Fruit fly (Drosophila melanogaster) whole organism, embryonic: ENCODE data around the gene cmb.
A peak's percentile ranks its signal among the peaks of the same experiment; 100 is the strongest.

Source experiments
- CG10267 ChIP-seq: fragments of 200-800 bp; sonication (Bioruptor generic); optimal IDR thresholded peaks from 2 replicates; lab custom pipeline; 2018; ENCODE audit warnings: missing biosample characterization, mild to moderate bottlenecking, missing genetic modification characterization, moderate library complexity
- CG10321 ChIP-seq: fragments of 200-800 bp; sonication (Bioruptor generic); IDR thresholded peaks from 2 replicates; pipeline ENCODE4 v1.3.6; 2022; ENCODE audit warnings: missing biosample characterization, missing genetic modification characterization
- CG11247 ChIP-seq: fragments of 200-800 bp; sonication (Bioruptor generic); IDR thresholded peaks from 2 replicates; pipeline ENCODE4 v1.3.6; 2022; ENCODE audit warnings: missing biosample characterization, missing genetic modification characterization
- CG12155 ChIP-seq: fragments of 200-800 bp; sonication (Bioruptor generic); optimal IDR thresholded peaks from 3 replicates; lab custom pipeline; 2016; ENCODE audit warnings: missing biosample characterization, missing genetic modification characterization
- CG1233 ChIP-seq: fragments of 200-800 bp; sonication (Bioruptor generic); optimal IDR thresholded peaks from 4 replicates; lab custom pipeline; 2018; ENCODE audit warnings: missing biosample characterization, mild to moderate bottlenecking, missing genetic modification characterization
- CG14014 ChIP-seq: fragments of 200-800 bp; sonication (Bioruptor generic); IDR thresholded peaks from 2 replicates; pipeline ENCODE4 v1.3.6; 2022; ENCODE audit warnings: missing biosample characterization, missing genetic modification characterization
- CG1647 ChIP-seq: fragments of 200-800 bp; sonication (Bioruptor generic); optimal IDR thresholded peaks from 3 replicates; lab custom pipeline; 2016; ENCODE audit warnings: missing biosample characterization, missing genetic modification characterization
- CG17328 ChIP-seq: fragments of 200-800 bp; sonication (Bioruptor generic); IDR thresholded peaks from 2 replicates; pipeline ENCODE4 v1.3.6; 2022; ENCODE audit warnings: missing biosample characterization, missing genetic modification characterization
- CG30020 ChIP-seq: fragments of 200-800 bp; optimal IDR thresholded peaks from 2 replicates; lab custom pipeline; 2019; ENCODE audit warnings: missing biosample characterization, mild to moderate bottlenecking, missing genetic modification characterization, moderate library complexity
- CG3163 ChIP-seq: fragments of 200-800 bp; sonication (Bioruptor generic); optimal IDR thresholded peaks from 3 replicates; lab custom pipeline; 2016; ENCODE audit warnings: missing biosample characterization, missing genetic modification characterization
- CG34376 ChIP-seq: fragments of 200-800 bp; sonication (Bioruptor generic); optimal IDR thresholded peaks from 2 replicates; lab custom pipeline; 2018; ENCODE audit warnings: missing biosample characterization, mild to moderate bottlenecking, missing genetic modification characterization
- CG34422 ChIP-seq: fragments of 200-800 bp; sonication (Bioruptor generic); IDR thresholded peaks from 3 replicates; pipeline ENCODE4 v1.3.6; 2022; ENCODE audit warnings: missing biosample characterization, missing genetic modification characterization
- CG4360 ChIP-seq: fragments of 200-800 bp; sonication (Bioruptor generic); IDR thresholded peaks from 2 replicates; pipeline ENCODE4 v1.3.6; 2022; ENCODE audit warnings: missing biosample characterization, missing genetic modification characterization
- CG5953 ChIP-seq: fragments of 200-800 bp; sonication (Bioruptor generic); IDR thresholded peaks from 2 replicates; pipeline ENCODE4 v1.3.6; 2022; ENCODE audit warnings: missing biosample characterization, missing genetic modification characterization
- CG8924 ChIP-seq: fragments of 200-800 bp; optimal IDR thresholded peaks from 3 replicates; lab custom pipeline; 2019; ENCODE audit warnings: missing biosample characterization, mild to moderate bottlenecking, missing genetic modification characterization, moderate library complexity
- Camta ChIP-seq: fragments of 200-800 bp; sonication (Bioruptor generic); optimal IDR thresholded peaks from 2 replicates; lab custom pipeline; 2016; ENCODE audit warnings: missing biosample characterization, missing genetic modification characterization
- Deaf1 ChIP-seq: fragments of 200-800 bp; optimal IDR thresholded peaks from 3 replicates; lab custom pipeline; 2019; ENCODE audit warnings: missing biosample characterization, mild to moderate bottlenecking, missing genetic modification characterization, moderate library complexity
- Dip2 ChIP-seq: fragments of 200-800 bp; sonication (Bioruptor generic); IDR thresholded peaks from 2 replicates; pipeline ENCODE4 v1.3.6; 2022; ENCODE audit warnings: missing biosample characterization, missing genetic modification characterization
- Doc3 ChIP-seq: fragments of 200-800 bp; sonication (Bioruptor generic); IDR thresholded peaks from 3 replicates; pipeline ENCODE4 v1.3.6; 2022; ENCODE audit warnings: missing biosample characterization, missing genetic modification characterization; ENCODE audit not compliant: partially characterized antibody
- Fer3 ChIP-seq: fragments of 200-800 bp; sonication (Bioruptor generic); optimal IDR thresholded peaks from 2 replicates; lab custom pipeline; 2018; ENCODE audit warnings: missing biosample characterization, mild to moderate bottlenecking, missing genetic modification characterization, moderate library complexity
- Hr3 ChIP-seq: fragments of 200-800 bp; sonication (Bioruptor generic); optimal IDR thresholded peaks from 3 replicates; lab custom pipeline; 2016; ENCODE audit warnings: missing biosample characterization, missing genetic modification characterization
- Lim3 ChIP-seq: fragments of 200-800 bp; sonication (Bioruptor generic); IDR thresholded peaks from 2 replicates; pipeline ENCODE4 v1.3.6; 2022; ENCODE audit warnings: missing biosample characterization, missing genetic modification characterization
- MESR4 ChIP-seq: fragments of 200-800 bp; sonication (Bioruptor generic); optimal IDR thresholded peaks from 2 replicates; lab custom pipeline; 2018; ENCODE audit warnings: missing biosample characterization, mild to moderate bottlenecking, missing genetic modification characterization, moderate library complexity
- Neu2 ChIP-seq: fragments of 200-800 bp; sonication (Bioruptor generic); optimal IDR thresholded peaks from 3 replicates; lab custom pipeline; 2016; ENCODE audit warnings: missing biosample characterization, missing genetic modification characterization, borderline replicate concordance
- Nf-YC ChIP-seq: fragments of 200-800 bp; optimal IDR thresholded peaks from 3 replicates; lab custom pipeline; 2019; ENCODE audit warnings: missing biosample characterization, mild to moderate bottlenecking, missing genetic modification characterization, moderate library complexity
- Ptx1 ChIP-seq: fragments of 200-800 bp; sonication (Bioruptor generic); IDR thresholded peaks from 2 replicates; pipeline ENCODE4 v1.3.6; 2022; ENCODE audit warnings: missing biosample characterization, missing genetic modification characterization
- Sin3A ChIP-seq: fragments of >200 bp; optimal IDR thresholded peaks from 2 replicates; lab custom pipeline; 2018
- Xrp1 ChIP-seq: fragments of 200-800 bp; sonication (Bioruptor generic); IDR thresholded peaks from 2 replicates; pipeline ENCODE4 v1.3.6; 2022; ENCODE audit warnings: missing biosample characterization, missing genetic modification characterization
- al ChIP-seq: fragments of 200-800 bp; sonication (Bioruptor generic); IDR thresholded peaks from 2 replicates; pipeline ENCODE4 v1.3.6; 2022; ENCODE audit warnings: missing biosample characterization, missing genetic modification characterization
- bcd ChIP-seq: fragments of 200-800 bp; sonication (Bioruptor generic); optimal IDR thresholded peaks from 2 replicates; lab custom pipeline; 2017; ENCODE audit warnings: missing biosample characterization, mild to moderate bottlenecking, missing genetic modification characterization
- bigmax ChIP-seq: fragments of 200-800 bp; sonication (Bioruptor generic); optimal IDR thresholded peaks from 2 replicates; lab custom pipeline; 2018; ENCODE audit warnings: missing biosample characterization, mild to moderate bottlenecking, missing genetic modification characterization
- fd102C ChIP-seq: fragments of 200-800 bp; sonication (Bioruptor generic); optimal IDR thresholded peaks from 2 replicates; lab custom pipeline; 2018; ENCODE audit warnings: missing biosample characterization, mild to moderate bottlenecking, missing genetic modification characterization, moderate library complexity
- grau ChIP-seq: fragments of 200-800 bp; optimal IDR thresholded peaks from 3 replicates; lab custom pipeline; 2019; ENCODE audit warnings: missing biosample characterization, mild to moderate bottlenecking, missing genetic modification characterization, moderate library complexity
- gsb ChIP-seq: fragments of 200-800 bp; sonication (Bioruptor generic); IDR thresholded peaks from 2 replicates; pipeline ENCODE4 v1.3.6; 2022; ENCODE audit warnings: missing biosample characterization, missing genetic modification characterization
- gt ChIP-seq: fragments of 200-800 bp; sonication (Bioruptor generic); IDR thresholded peaks from 2 replicates; pipeline ENCODE4 v1.3.6; 2022; ENCODE audit warnings: missing biosample characterization, missing genetic modification characterization
- hb ChIP-seq: fragments of 200-800 bp; sonication (Bioruptor generic); IDR thresholded peaks from 3 replicates; pipeline ENCODE4 v1.3.6; 2022; ENCODE audit warnings: missing biosample characterization, missing genetic modification characterization; ENCODE audit not compliant: partially characterized antibody
- ind ChIP-seq: fragments of 200-800 bp; sonication (Bioruptor generic); optimal IDR thresholded peaks from 3 replicates; lab custom pipeline; 2016; ENCODE audit warnings: missing biosample characterization, missing genetic modification characterization
- nerfin-1 ChIP-seq: fragments of 200-800 bp; sonication (Bioruptor generic); optimal IDR thresholded peaks from 3 replicates; lab custom pipeline; 2019; ENCODE audit warnings: missing biosample characterization, mild to moderate bottlenecking, missing genetic modification characterization, moderate library complexity
- odd ChIP-seq: fragments of 200-800 bp; sonication (Bioruptor generic); optimal IDR thresholded peaks from 2 replicates; lab custom pipeline; 2017; ENCODE audit warnings: missing biosample characterization, mild to moderate bottlenecking, missing genetic modification characterization
- peb ChIP-seq: fragments of 200-800 bp; sonication (Bioruptor generic); IDR thresholded peaks from 2 replicates; pipeline ENCODE4 v1.3.6; 2022; ENCODE audit warnings: missing biosample characterization, missing genetic modification characterization
- pho ChIP-seq: fragments of 200-800 bp; sonication (Bioruptor generic); optimal IDR thresholded peaks from 2 replicates; lab custom pipeline; 2016; ENCODE audit warnings: missing biosample characterization, missing genetic modification characterization
- repo ChIP-seq: fragments of 200-800 bp; sonication (Bioruptor generic); optimal IDR thresholded peaks from 2 replicates; lab custom pipeline; 2016; ENCODE audit warnings: missing biosample characterization, missing genetic modification characterization
- scrt ChIP-seq: fragments of 200-800 bp; sonication (Bioruptor generic); optimal IDR thresholded peaks from 2 replicates; lab custom pipeline; 2018; ENCODE audit warnings: missing biosample characterization, mild to moderate bottlenecking, missing genetic modification characterization, moderate library complexity
- sens-2 ChIP-seq: fragments of 200-800 bp; sonication (Bioruptor generic); IDR thresholded peaks from 2 replicates; pipeline ENCODE4 v1.3.6; 2022; ENCODE audit warnings: missing biosample characterization, missing genetic modification characterization
- slou ChIP-seq: fragments of 200-800 bp; sonication (Bioruptor generic); optimal IDR thresholded peaks from 3 replicates; lab custom pipeline; 2016; ENCODE audit warnings: missing biosample characterization, missing genetic modification characterization
- so ChIP-seq: fragments of 200-800 bp; sonication (Bioruptor generic); IDR thresholded peaks from 3 replicates; pipeline ENCODE4 v1.3.6; 2022; ENCODE audit warnings: missing biosample characterization, missing genetic modification characterization
- sug ChIP-seq: fragments of 200-800 bp; optimal IDR thresholded peaks from 2 replicates; lab custom pipeline; 2019; ENCODE audit warnings: missing biosample characterization, mild to moderate bottlenecking, missing genetic modification characterization, moderate library complexity
- tx ChIP-seq: fragments of 200-800 bp; sonication (Bioruptor generic); optimal IDR thresholded peaks from 2 replicates; lab custom pipeline; 2016; ENCODE audit warnings: missing biosample characterization, missing genetic modification characterization
- wor ChIP-seq: fragments of 200-800 bp; sonication (Bioruptor generic); IDR thresholded peaks from 2 replicates; pipeline ENCODE4 v1.3.6; 2022; ENCODE audit warnings: missing biosample characterization, missing genetic modification characterization
- zen ChIP-seq: fragments of 200-800 bp; sonication (Bioruptor generic); optimal IDR thresholded peaks from 3 replicates; lab custom pipeline; 2018; ENCODE audit warnings: missing biosample characterization, mild to moderate bottlenecking, missing genetic modification characterization, moderate library complexity
- zen2 ChIP-seq: fragments of 200-800 bp; sonication (Bioruptor generic); IDR thresholded peaks from 3 replicates; pipeline ENCODE4 v1.3.6; 2022; ENCODE audit warnings: missing biosample characterization, missing genetic modification characterization; ENCODE audit not compliant: partially characterized antibody

The cmb gene

DNA sequence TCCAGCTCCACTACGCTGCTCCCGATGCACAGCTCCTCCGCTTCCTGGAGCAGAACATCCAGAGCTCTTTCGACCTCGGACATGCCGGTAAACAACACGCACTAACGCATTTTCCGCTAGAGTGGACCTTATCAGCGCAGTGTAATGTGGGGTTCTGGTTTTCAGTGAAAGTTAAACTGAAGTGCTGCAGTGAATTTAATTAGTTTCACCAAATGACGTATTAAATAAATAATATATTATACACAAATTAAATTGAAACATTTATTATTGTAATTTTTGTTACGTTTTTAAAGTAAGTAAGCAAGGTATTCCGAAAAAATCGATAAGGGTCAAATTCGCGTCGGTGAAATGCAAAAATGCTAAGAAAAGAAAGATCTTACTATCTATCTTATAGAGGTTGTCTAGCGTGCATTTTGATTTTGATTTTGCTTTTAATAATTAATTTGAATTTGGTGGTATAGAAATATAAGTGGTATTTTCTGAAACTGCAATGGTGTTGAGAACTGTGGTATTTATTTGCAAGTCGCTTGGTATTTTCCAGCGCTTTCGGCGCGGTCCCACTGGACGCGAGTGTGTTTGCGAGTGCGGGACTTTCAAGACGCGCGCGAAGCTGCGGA, 7.9 kb downstream of the cmb start, which contains the start of the genes JMJD7 and CG10738 (continued):
- TF ChIP-seq CG34376 (GFP tag; lab: Kevin White, UChicago) = peak; percentile 33
- TF ChIP-seq Dip2 (GFP tag; lab: Robert Waterston, UW) = no peak
- 0 out of 2 replicates have a peak, but pooled peaks have one; percentile 41 for TF ChIP-seq peb (GFP tag; lab: Robert Waterston, UW)
- TF ChIP-seq hb (GFP tag; lab: Robert Waterston, UW) = no peak
- TF ChIP-seq CG5953 (GFP tag; lab: Robert Waterston, UW) = peak; percentile 76
- TF ChIP-seq sug (tag; lab: Kevin White, UChicago) = peak; percentile 80
- no peak for TF ChIP-seq odd
- TF ChIP-seq gsb = peak; percentile 23; the same call in 1 of the 2 replicates
- no peak for TF ChIP-seq CG4360 (GFP tag; lab: Robert Waterston, UW)
- peak; percentile 9 for TF ChIP-seq CG12155 (GFP tag; lab: Kevin White, UChicago)
- no peak for TF ChIP-seq wor (GFP tag; lab: Robert Waterston, UW)
- TF ChIP-seq CG30020 = peak; percentile 58
- peak; percentile 19 for TF ChIP-seq Nf-YC
- TF ChIP-seq Ptx1 = peak; percentile 63
- peak; percentile 30 for TF ChIP-seq grau (tag; lab: Kevin White, UChicago)
- TF ChIP-seq repo (GFP tag; lab: Kevin White, UChicago) = peak; percentile 49
- peak; percentile 58; the same call in 1 of the 3 replicates for TF ChIP-seq so (GFP tag; lab: Robert Waterston, UW)
- TF ChIP-seq bigmax (GFP tag; lab: Kevin White, UChicago) = no peak
- peak; percentile 83 for TF ChIP-seq CG14014
- TF ChIP-seq Camta (GFP tag; lab: Kevin White, UChicago) = no peak
- TF ChIP-seq Lim3 (GFP tag; lab: Robert Waterston, UW) = 0 out of 2 replicates have a peak, but pooled peaks have one; percentile 29
- TF ChIP-seq CG34422 (GFP tag; lab: Robert Waterston, UW) = peak; percentile 79
- no peak for TF ChIP-seq fd102C (GFP tag; lab: Kevin White, UChicago)
- TF ChIP-seq Sin3A (lab: Kevin White, UChicago) = peak; percentile 22
- TF ChIP-seq Doc3 (GFP tag; lab: Robert Waterston, UW) = no peak
- peak; percentile 10 for TF ChIP-seq zen (tag; lab: Kevin White, UChicago)
- no peak for TF ChIP-seq zen2 (GFP tag; lab: Robert Waterston, UW)
- peak; percentile 79 for TF ChIP-seq sens-2 (GFP tag; lab: Robert Waterston, UW)
- TF ChIP-seq Hr3 (GFP tag; lab: Kevin White, UChicago) = no peak
- peak; percentile 33 for TF ChIP-seq Deaf1 (tag; lab: Kevin White, UChicago)
- TF ChIP-seq ind (GFP tag; lab: Kevin White, UChicago) = peak; percentile 68
- peak; percentile 67 for TF ChIP-seq CG11247 (GFP tag; lab: Robert Waterston, UW)
- TF ChIP-seq tx = no peak
- TF ChIP-seq CG17328 (GFP tag; lab: Robert Waterston, UW) = peak; percentile 62
- peak; percentile 15 for TF ChIP-seq MESR4 (GFP tag; lab: Kevin White, UChicago)
- no peak for TF ChIP-seq Neu2
- peak; percentile 54 for TF ChIP-seq CG8924 (tag; lab: Kevin White, UChicago)
- TF ChIP-seq scrt (GFP tag; lab: Kevin White, UChicago) = no peak
- TF ChIP-seq CG10321 (GFP tag; lab: Robert Waterston, UW) = no peak
- TF ChIP-seq CG1647 (GFP tag; lab: Kevin White, UChicago) = peak; percentile 14
- TF ChIP-seq nerfin-1 = no peak
- peak; percentile 61 for TF ChIP-seq al (GFP tag; lab: Robert Waterston, UW)
- TF ChIP-seq slou (GFP tag; lab: Kevin White, UChicago) = peak; percentile 2
- TF ChIP-seq pho = no peak
- TF ChIP-seq CG1233 (GFP tag; lab: Kevin White, UChicago) = no peak
- TF ChIP-seq bcd = peak; percentile 71
- TF ChIP-seq Fer3 (tag; lab: Kevin White, UChicago) = peak; percentile 35
- TF ChIP-seq Xrp1 = peak; percentile 66
- TF ChIP-seq gt (GFP tag; lab: Robert Waterston, UW) = no peak
- TF ChIP-seq CG3163 (GFP tag; lab: Kevin White, UChicago) = no peak
- TF ChIP-seq CG10267 (tag; lab: Kevin White, UChicago) = peak; percentile 72
